Fruit fly (Drosophila melanogaster) whole organism, pupa: ENCODE results near the gene bab1.

ENCODE experiments used
- CG10348 ChIP-seq: fragments of 200-800 bp; sonication (Bioruptor generic); IDR thresholded peaks from 2 replicates; pipeline ENCODE4 v1.3.6; 2022; ENCODE audit warnings: missing biosample characterization, missing genetic modification characterization
- CG13204 ChIP-seq: fragments of 200-800 bp; sonication (Bioruptor generic); optimal IDR thresholded peaks from 2 replicates; lab custom pipeline; 2018; ENCODE audit warnings: missing biosample characterization, mild to moderate bottlenecking, missing genetic modification characterization, moderate library complexity
- CG15710 ChIP-seq: fragments of 200-800 bp; sonication (Bioruptor generic); optimal IDR thresholded peaks from 2 replicates; lab custom pipeline; 2018; ENCODE audit warnings: missing biosample characterization, mild to moderate bottlenecking, missing genetic modification characterization, moderate library complexity
- CG34367 ChIP-seq: fragments of 200-800 bp; sonication (Bioruptor generic); optimal IDR thresholded peaks from 2 replicates; lab custom pipeline; 2018; ENCODE audit warnings: missing biosample characterization, mild to moderate bottlenecking, missing genetic modification characterization
- CG4496 ChIP-seq: fragments of 200-800 bp; sonication (Bioruptor generic); IDR thresholded peaks from 3 replicates; pipeline ENCODE4 v1.3.6; 2022; ENCODE audit warnings: missing biosample characterization, missing genetic modification characterization
- CG8301 ChIP-seq: fragments of 200-800 bp; sonication (Bioruptor generic); optimal IDR thresholded peaks from 2 replicates; lab custom pipeline; 2018; ENCODE audit warnings: missing biosample characterization, mild to moderate bottlenecking, missing genetic modification characterization
- EcR ChIP-seq: fragments of 200-800 bp; sonication (Bioruptor generic); optimal IDR thresholded peaks from 3 replicates; lab custom pipeline; 2019; ENCODE audit warnings: missing biosample characterization, missing genetic modification characterization, mild to moderate bottlenecking, moderate library complexity, missing genetic modification reagents
- Pif1A ChIP-seq: fragments of 200-800 bp; sonication (Bioruptor generic); optimal IDR thresholded peaks from 3 replicates; lab custom pipeline; 2016; ENCODE audit warnings: missing biosample characterization, missing genetic modification characterization
- Pif1B ChIP-seq: fragments of 200-800 bp; sonication (Bioruptor generic); optimal IDR thresholded peaks from 3 replicates; lab custom pipeline; 2016; ENCODE audit warnings: missing biosample characterization, missing genetic modification characterization
- rn ChIP-seq: fragments of 200-800 bp; sonication (Bioruptor generic); IDR thresholded peaks from 2 replicates; pipeline ENCODE4 v1.3.6; 2022; ENCODE audit warnings: missing biosample characterization, missing genetic modification characterization

- TF ChIP-seq EcR (GFP tag; lab: Kevin White, UChicago): peak; percentile 29
- TF ChIP-seq Pif1B (GFP tag; lab: Kevin White, UChicago): no peak
- TF ChIP-seq CG10348: 0 out of 2 replicates have a peak, but pooled peaks have one; percentile 32
- TF ChIP-seq CG8301 (tag; lab: Kevin White, UChicago): peak; percentile 64
- TF ChIP-seq Pif1A: no peak
- TF ChIP-seq rn: peak; percentile 68
- TF ChIP-seq CG15710 (tag; lab: Kevin White, UChicago): peak; percentile 86
- TF ChIP-seq CG13204 (GFP tag; lab: Kevin White, UChicago): peak; percentile 32
- peak; percentile 70 for TF ChIP-seq CG34367
- peak; percentile 80 for TF ChIP-seq CG4496 (GFP tag; lab: Robert Waterston, UW)
These were observed 36.5 kb downstream of the bab1 start for dm6 chr3L:1064381-1064780.
